Fruit fly (Drosophila melanogaster) whole organism, pupa: ENCODE results near the gene smash.

Experiments
- CG4496 ChIP-seq: fragments of 200-800 bp; sonication (Bioruptor generic); IDR thresholded peaks from 3 replicates; pipeline ENCODE4 v1.3.6; 2022; ENCODE audit warnings: missing biosample characterization, missing genetic modification characterization
- EcR ChIP-seq: fragments of 200-800 bp; sonication (Bioruptor generic); optimal IDR thresholded peaks from 3 replicates; lab custom pipeline; 2019; ENCODE audit warnings: missing biosample characterization, missing genetic modification characterization, mild to moderate bottlenecking, moderate library complexity, missing genetic modification reagents
- Pif1A ChIP-seq: fragments of 200-800 bp; sonication (Bioruptor generic); optimal IDR thresholded peaks from 3 replicates; lab custom pipeline; 2016; ENCODE audit warnings: missing biosample characterization, missing genetic modification characterization
- Snoo ChIP-seq: fragments of 200-800 bp; sonication (Bioruptor generic); optimal IDR thresholded peaks from 3 replicates; lab custom pipeline; 2017; ENCODE audit warnings: missing biosample characterization, mild to moderate bottlenecking, missing genetic modification characterization, inconsistent platforms
- fd96Ca ChIP-seq: fragments of 200-800 bp; sonication (Bioruptor generic); IDR thresholded peaks from 3 replicates; pipeline ENCODE4 v1.3.6; 2022; ENCODE audit warnings: missing biosample characterization, missing genetic modification characterization
- gl ChIP-seq: fragments of 200-800 bp; sonication (Bioruptor generic); optimal IDR thresholded peaks from 2 replicates; lab custom pipeline; 2018; ENCODE audit warnings: missing biosample characterization, mild to moderate bottlenecking, missing genetic modification characterization

DNA sequence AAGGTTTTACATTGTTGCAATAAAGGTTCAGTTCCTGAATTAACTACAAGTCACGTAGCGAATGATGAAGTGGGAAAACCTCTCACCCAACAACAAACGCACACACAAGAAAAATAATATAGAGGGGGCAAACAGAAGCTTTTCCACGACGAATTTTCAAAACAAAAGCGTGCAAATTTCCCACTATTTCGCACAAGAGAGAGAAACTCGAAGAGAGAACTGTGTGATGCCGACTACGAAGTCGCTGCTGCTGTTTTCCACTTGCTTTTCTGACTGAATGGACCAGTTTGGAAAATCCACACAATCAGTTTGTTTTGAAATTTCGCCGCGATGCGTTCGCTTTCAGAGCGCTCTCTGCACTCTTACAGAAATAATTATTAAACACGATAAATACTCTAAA, 46.8 kb upstream of the smash start, which contains the start of gene 5-HT2A:
- TF ChIP-seq CG4496 (GFP tag; lab: Robert Waterston, UW) (no peak), Pif1A (GFP tag; lab: Kevin White, UChicago) (no peak), EcR (GFP tag; lab: Kevin White, UChicago) (no peak), Snoo (tag; lab: Kevin White, UChicago) (no peak), gl (tag; lab: Kevin White, UChicago) (no peak), fd96Ca (GFP tag; lab: Robert Waterston, UW) (no peak)
